Worm (Caenorhabditis elegans) whole organism, early embryonic: ENCODE measurements around the gene E02C12.9.

Experiments used
- B0310.2 ChIP-seq: sonication (generic microtip); optimal IDR thresholded peaks from 2 replicates; lab custom pipeline; 2016; ENCODE audit warnings: mild to moderate bottlenecking, missing genetic modification characterization, missing compliant biosample characterization
- F13C5.2 ChIP-seq: sonication (generic microtip); optimal IDR thresholded peaks from 2 replicates; lab custom pipeline; 2017; ENCODE audit warnings: mild to moderate bottlenecking, missing genetic modification characterization, inconsistent platforms, missing compliant biosample characterization
- aly-1 ChIP-seq: sonication (generic microtip); optimal IDR thresholded peaks from 2 replicates; lab custom pipeline; 2016; ENCODE audit warnings: missing genetic modification characterization, missing compliant biosample characterization
- ama-1 ChIP-seq: fragments of 150-350 bp; optimal IDR thresholded peaks from 2 replicates; lab custom pipeline; 2014
- ceh-13 ChIP-seq: fragments of 200-800 bp; sonication (Bioruptor generic); optimal IDR thresholded peaks from 2 replicates; lab custom pipeline; 2018; ENCODE audit warnings: mild to moderate bottlenecking, missing genetic modification characterization, missing compliant biosample characterization
- ceh-36 ChIP-seq: sonication (generic microtip); optimal IDR thresholded peaks from 2 replicates; lab custom pipeline; 2016; ENCODE audit warnings: missing genetic modification characterization, inconsistent platforms, missing compliant biosample characterization
- ets-7 ChIP-seq: sonication (generic microtip); optimal IDR thresholded peaks from 2 replicates; lab custom pipeline; 2016; ENCODE audit warnings: missing genotype, missing genetic modification characterization, missing compliant biosample characterization
- flt-1 ChIP-seq: fragments of 200-800 bp; sonication (Bioruptor generic); IDR thresholded peaks from 2 replicates; pipeline ENCODE4 v1.3.6; 2022; ENCODE audit warnings: missing genetic modification characterization, missing compliant biosample characterization
- hmbx-1 ChIP-seq: sonication (generic microtip); optimal IDR thresholded peaks from 2 replicates; lab custom pipeline; 2016; ENCODE audit warnings: mild to moderate bottlenecking, missing genetic modification characterization, missing compliant biosample characterization
- hmg-4 ChIP-seq: fragments of 200-800 bp; sonication (Bioruptor generic); optimal IDR thresholded peaks from 2 replicates; lab custom pipeline; 2018; ENCODE audit warnings: mild to moderate bottlenecking, missing genetic modification characterization, missing compliant biosample characterization
- hnd-1 ChIP-seq: sonication (generic microtip); optimal IDR thresholded peaks from 2 replicates; lab custom pipeline; 2016; ENCODE audit warnings: missing genetic modification characterization, missing compliant biosample characterization
- pes-1 ChIP-seq: fragments of 200-800 bp; sonication (Bioruptor generic); IDR thresholded peaks from 2 replicates; pipeline ENCODE4 v1.3.6; 2022; ENCODE audit warnings: missing genetic modification reagents, missing genetic modification characterization, missing compliant biosample characterization
- scrt-1 ChIP-seq: fragments of 200-800 bp; sonication (Bioruptor generic); IDR thresholded peaks from 2 replicates; pipeline ENCODE4 v1.3.6; 2022; ENCODE audit warnings: missing genetic modification characterization, missing compliant biosample characterization
- sea-1 ChIP-seq: fragments of 200-800 bp; sonication (Bioruptor generic); conservative IDR thresholded peaks from 2 replicates; pipeline ENCODE4 v1.3.6; 2022; ENCODE audit warnings: missing genetic modification characterization, missing compliant biosample characterization
- tbx-11 ChIP-seq: fragments of 200-800 bp; sonication (Bioruptor generic); IDR thresholded peaks from 2 replicates; pipeline ENCODE4 v1.3.6; 2022; ENCODE audit warnings: missing genetic modification characterization, missing compliant biosample characterization
- tbx-37 ChIP-seq: fragments of 200-800 bp; sonication (Bioruptor generic); conservative IDR thresholded peaks from 2 replicates; pipeline ENCODE4 v1.3.6; 2022; ENCODE audit warnings: missing genetic modification reagents, missing genetic modification characterization, missing compliant biosample characterization
- tra-4 ChIP-seq: sonication (generic microtip); optimal IDR thresholded peaks from 2 replicates; lab custom pipeline; 2017; ENCODE audit warnings: missing genetic modification characterization, missing compliant biosample characterization

Gene E02C12.9

ce11 chrV:9375378-9375777, at the start of gene E02C12.9:
E02C12.9 (minus strand) TSS chrV:9375478.
- no peak for TF ChIP-seq aly-1
- no peak for TF ChIP-seq ceh-13 (GFP tag; lab: Kevin White, UChicago)
- TF ChIP-seq hmg-4 (GFP tag; lab: Kevin White, UChicago): no peak
- TF ChIP-seq tbx-37 (GFP tag; lab: Robert Waterston, UW): no peak
- TF ChIP-seq sea-1 (GFP tag; lab: Robert Waterston, UW): no peak
- TF ChIP-seq scrt-1 (GFP tag; lab: Robert Waterston, UW): no peak
- no peak for TF ChIP-seq hnd-1 (tag; lab: Kevin White, UChicago)
- TF ChIP-seq flt-1 (GFP tag; lab: Robert Waterston, UW): no peak
- TF ChIP-seq B0310.2 (tag; lab: Kevin White, UChicago): no peak
- TF ChIP-seq ceh-36: no peak
- TF ChIP-seq tra-4 (tag; lab: Kevin White, UChicago): no peak
- TF ChIP-seq hmbx-1 (tag; lab: Kevin White, UChicago): no peak
- no peak for TF ChIP-seq ets-7
- TF ChIP-seq F13C5.2 (tag; lab: Kevin White, UChicago): no peak
- no peak for TF ChIP-seq ama-1
- TF ChIP-seq pes-1 (GFP tag; lab: Robert Waterston, UW): no peak

- no peak for TF ChIP-seq ceh-13 (GFP tag; lab: Kevin White, UChicago)
- no peak for TF ChIP-seq hmbx-1 (tag; lab: Kevin White, UChicago)
- TF ChIP-seq B0310.2 (tag; lab: Kevin White, UChicago): no peak
- TF ChIP-seq ets-7: peak; percentile 51
- TF ChIP-seq tbx-11 (GFP tag; lab: Robert Waterston, UW): no peak
- TF ChIP-seq sea-1 (GFP tag; lab: Robert Waterston, UW): no peak
- no peak for TF ChIP-seq aly-1
- no peak for TF ChIP-seq flt-1 (GFP tag; lab: Robert Waterston, UW)
- TF ChIP-seq tbx-37 (GFP tag; lab: Robert Waterston, UW): no peak
- TF ChIP-seq tra-4 (tag; lab: Kevin White, UChicago): no peak
- TF ChIP-seq pes-1 (GFP tag; lab: Robert Waterston, UW): no peak
- no peak for TF ChIP-seq scrt-1 (GFP tag; lab: Robert Waterston, UW)
- TF ChIP-seq F13C5.2 (tag; lab: Kevin White, UChicago): peak; percentile 25
- TF ChIP-seq hnd-1 (tag; lab: Kevin White, UChicago): no peak
- TF ChIP-seq ceh-36: no peak
- peak; percentile 19 for TF ChIP-seq hmg-4 (GFP tag; lab: Kevin White, UChicago)
- TF ChIP-seq ama-1: no peak
Observed at ce11 chrV:9424514-9424913, 49.2 kb upstream of the E02C12.9 start.

- TF ChIP-seq ceh-13 (GFP tag; lab: Kevin White, UChicago) (no peak), scrt-1 (GFP tag; lab: Robert Waterston, UW) (no peak), flt-1 (GFP tag; lab: Robert Waterston, UW) (no peak), tbx-37 (GFP tag; lab: Robert Waterston, UW) (no peak), ceh-36 (no peak), tra-4 (tag; lab: Kevin White, UChicago) (no peak), hmg-4 (GFP tag; lab: Kevin White, UChicago) (no peak), ama-1 (no peak), hnd-1 (tag; lab: Kevin White, UChicago) (no peak), aly-1 (no peak), tbx-11 (GFP tag; lab: Robert Waterston, UW) (no peak), pes-1 (GFP tag; lab: Robert Waterston, UW) (no peak), sea-1 (GFP tag; lab: Robert Waterston, UW) (no peak), F13C5.2 (tag; lab: Kevin White, UChicago) (no peak)
Observed at ce11 chrV:9423539-9423938, 48.3 kb upstream of the E02C12.9 start.

ce11 chrV:9422745-9423144, 47.5 kb upstream of the E02C12.9 start:
- peak; percentile 66 for TF ChIP-seq hmg-4 (GFP tag; lab: Kevin White, UChicago)
- no peak for TF ChIP-seq pes-1 (GFP tag; lab: Robert Waterston, UW)

- TF ChIP-seq scrt-1 (GFP tag; lab: Robert Waterston, UW): no peak
- TF ChIP-seq ceh-13 (GFP tag; lab: Kevin White, UChicago): no peak
- TF ChIP-seq ets-7: no peak
Observed at ce11 chrV:9416624-9417023, 41.3 kb upstream of the E02C12.9 start, which contains the start of gene F36D4.1. F36D4.1 (plus strand) TSS chrV:9416924.

ce11 chrV:9414516-9414915, 39.2 kb upstream of the E02C12.9 start, which contains the start of gene F36D4.4:
F36D4.4 (minus strand) TSS chrV:9414616.
- TF ChIP-seq hmbx-1 (tag; lab: Kevin White, UChicago) (no peak), hnd-1 (tag; lab: Kevin White, UChicago) (no peak), scrt-1 (GFP tag; lab: Robert Waterston, UW) (no peak), ama-1 (no peak), ceh-36 (no peak), F13C5.2 (tag; lab: Kevin White, UChicago) (no peak), aly-1 (no peak), tbx-37 (GFP tag; lab: Robert Waterston, UW) (no peak), B0310.2 (tag; lab: Kevin White, UChicago) (no peak), ceh-13 (GFP tag; lab: Kevin White, UChicago) (no peak), tbx-11 (GFP tag; lab: Robert Waterston, UW) (no peak), pes-1 (GFP tag; lab: Robert Waterston, UW) (no peak), hmg-4 (GFP tag; lab: Kevin White, UChicago) (no peak)

- TF ChIP-seq scrt-1 (GFP tag; lab: Robert Waterston, UW) (no peak), hmbx-1 (tag; lab: Kevin White, UChicago) (no peak), tbx-11 (GFP tag; lab: Robert Waterston, UW) (no peak), tra-4 (tag; lab: Kevin White, UChicago) (no peak), ama-1 (no peak), flt-1 (GFP tag; lab: Robert Waterston, UW) (no peak), ets-7 (no peak), ceh-36 (no peak), B0310.2 (tag; lab: Kevin White, UChicago) (no peak), sea-1 (GFP tag; lab: Robert Waterston, UW) (no peak), tbx-37 (GFP tag; lab: Robert Waterston, UW) (no peak)
Observed at ce11 chrV:9408869-9409268, 33.6 kb upstream of the E02C12.9 start.
